Worm (Caenorhabditis elegans): ENCODE measurements around the gene Y97E10AR.3.

Y97E10AR.3 gene

DNA sequence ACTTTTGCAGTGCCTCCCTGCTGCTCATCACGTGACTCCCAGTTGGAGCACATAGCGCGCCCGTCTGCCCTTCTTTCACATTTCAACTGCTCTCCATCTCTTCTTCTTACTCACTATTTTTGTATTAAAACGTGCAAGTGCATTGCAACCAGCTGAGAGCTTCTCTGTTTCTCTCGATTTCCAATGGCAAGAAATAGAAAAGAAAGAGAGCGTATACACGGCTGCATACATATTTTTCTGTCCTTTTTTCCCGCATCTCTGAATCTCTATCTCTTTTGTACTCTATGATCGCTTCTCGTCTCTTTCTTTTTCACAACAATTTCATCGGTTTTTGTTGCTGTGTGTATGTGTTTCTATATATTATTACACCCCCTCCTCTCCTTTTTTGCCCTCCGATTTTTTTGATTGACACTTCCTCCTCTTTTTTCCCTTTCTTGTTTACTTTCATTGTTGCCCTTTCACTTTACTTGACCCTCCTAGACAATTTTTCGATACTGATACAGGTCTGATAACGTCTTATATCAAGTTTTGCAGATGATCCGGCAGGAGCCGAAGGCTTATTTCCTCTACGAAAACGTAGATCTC lies 6.3 kb downstream of the Y97E10AR.3 start, which contains the start of gene Y97E10AR.1:
Gene Y97E10AR.1, plus strand, starts transcription at position 535 of the 585 bp plus-strand sequence.
- TF ChIP-seq unc-62 (GFP tag; optimal IDR thresholded peaks at IDR 0.05) = no peak

ce11 chrV:7995878-7996277 lies 11.4 kb downstream of the Y97E10AR.3 start, which contains the start of gene Y97E10AR.2:
Gene Y97E10AR.2 (plus strand): TSS chrV:7996178.
- TF ChIP-seq unc-62 (GFP tag; optimal IDR thresholded peaks at IDR 0.05) = no peak

DNA sequence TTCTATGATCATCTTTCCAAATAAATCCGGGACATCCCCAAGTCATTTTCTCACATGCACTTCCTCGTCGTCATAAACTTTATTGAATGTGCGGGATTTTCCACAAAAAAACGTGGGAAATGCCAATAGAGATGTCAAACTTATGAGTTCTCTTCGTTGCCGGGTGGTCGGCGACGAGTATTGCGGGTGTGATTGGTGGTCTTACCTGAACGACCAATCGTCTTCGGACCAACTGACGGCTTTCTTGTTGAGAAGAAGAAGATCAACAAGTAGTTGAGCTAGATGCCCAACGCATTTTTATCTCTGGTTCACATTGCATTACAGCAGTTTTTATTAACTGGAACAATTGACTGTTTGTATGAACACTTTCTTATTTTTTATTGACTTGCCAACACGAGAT lies 12.1 kb downstream of the Y97E10AR.3 start:
- TF ChIP-seq unc-62 (GFP tag; optimal IDR thresholded peaks at IDR 0.05) = no peak

ce11 chrV:7994570-7994969 lies 12.7 kb downstream of the Y97E10AR.3 start, which contains the start of gene ceh-76:
Gene ceh-76 (minus strand): TSS chrV:7994670.
- TF ChIP-seq unc-62 (GFP tag; optimal IDR thresholded peaks at IDR 0.05) = no peak

DNA sequence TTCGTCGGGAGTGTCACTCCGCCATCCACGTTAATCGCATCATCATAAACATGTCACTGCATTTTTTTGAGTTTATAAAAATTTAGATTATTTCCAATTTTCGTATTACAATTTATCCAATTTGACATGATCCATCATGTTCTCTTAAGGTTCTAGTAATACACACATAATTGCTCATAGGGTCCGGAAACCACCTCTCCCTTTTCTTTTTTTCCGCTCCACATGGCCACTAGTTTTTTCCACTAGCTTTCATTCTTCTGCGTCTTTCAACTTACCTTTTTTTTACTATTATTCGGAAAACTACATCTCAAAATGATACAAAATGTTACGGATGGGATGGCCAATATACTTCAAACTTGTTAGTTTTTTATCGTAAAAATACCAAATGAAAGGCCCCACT lies 21.4 kb downstream of the Y97E10AR.3 start, which contains the start of gene Y97E10AL.1:
Gene Y97E10AL.1, plus strand, starts transcription at position 301 of the 400 bp plus-strand sequence.
- no peak for TF ChIP-seq unc-62 (GFP tag; optimal IDR thresholded peaks at IDR 0.05)

DNA sequence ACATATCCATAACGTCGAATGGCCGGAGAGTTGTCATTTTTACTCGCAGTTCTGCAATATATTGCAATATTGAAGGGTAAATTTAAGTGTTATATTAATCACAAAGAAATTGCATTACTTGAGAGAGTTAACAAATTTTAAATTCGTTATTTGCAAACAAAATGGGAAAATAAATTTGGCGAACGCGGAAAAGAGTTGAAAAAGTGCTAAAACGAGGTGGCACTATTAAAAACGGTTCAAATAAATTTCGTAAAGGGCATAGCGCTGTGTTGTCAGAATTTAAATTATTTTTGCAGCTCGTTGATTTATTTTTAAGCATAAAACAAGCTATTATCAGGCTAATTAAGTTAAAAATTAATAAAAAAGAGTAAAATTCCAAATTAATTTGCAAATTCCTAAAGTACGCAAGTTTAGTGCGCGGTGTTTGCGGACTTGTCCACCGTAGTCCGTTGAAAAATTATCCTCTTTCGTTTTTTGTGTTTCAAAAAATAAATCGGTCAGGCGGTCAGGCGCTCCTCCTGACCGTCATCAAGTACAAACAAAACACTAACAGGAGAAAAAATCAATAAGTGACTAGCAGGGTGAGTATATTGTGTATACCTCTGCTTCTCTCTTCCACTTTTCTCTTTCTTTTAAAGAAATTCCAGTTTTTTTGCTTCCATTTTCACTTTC lies 23.8 kb downstream of the Y97E10AR.3 start, which contains the start of the genes natb-1 and abhd-12:
Gene natb-1, minus strand, starts transcription at position 51 of the 672 bp plus-strand sequence.
Gene abhd-12, plus strand, starts transcription at position 499 of the 672 bp plus-strand sequence.
- TF ChIP-seq unc-62 (GFP tag; optimal IDR thresholded peaks at IDR 0.05) = no peak

ce11 chrV:7980993-7981595 lies 26.2 kb downstream of the Y97E10AR.3 start, which contains the start of gene F26D11.1:
Gene F26D11.1 (plus strand): TSS chrV:7981545.
- TF ChIP-seq unc-62 (GFP tag; optimal IDR thresholded peaks at IDR 0.05) = no peak

DNA sequence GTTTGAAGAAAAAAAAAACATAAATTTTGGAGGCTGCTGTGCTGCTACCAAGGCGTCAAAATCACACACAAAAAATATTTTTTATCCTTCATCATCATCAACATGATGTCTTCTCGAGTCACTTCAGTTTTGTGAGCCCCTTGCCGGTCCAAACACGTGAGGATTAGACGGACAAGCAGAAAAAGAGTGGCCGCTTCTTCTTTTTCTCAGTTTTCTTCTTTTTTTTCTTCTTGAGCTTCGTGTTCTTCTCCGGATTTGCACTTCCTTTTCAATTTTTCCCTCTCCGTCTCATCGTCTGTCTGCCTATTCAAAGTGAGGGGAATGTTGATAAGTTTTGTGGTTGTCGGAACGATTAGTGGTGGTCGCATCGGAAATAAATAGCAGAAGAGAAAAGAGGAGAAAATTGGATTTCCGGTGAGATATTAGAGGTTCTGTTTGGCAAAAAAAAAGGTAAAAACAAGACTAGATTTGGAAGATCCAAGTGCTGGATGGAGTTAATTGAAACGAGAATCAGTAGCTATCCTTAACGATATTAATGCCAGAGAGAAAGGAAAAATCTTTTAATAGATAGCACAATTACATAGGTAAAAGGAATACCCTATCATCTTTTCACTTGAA lies 26.8 kb downstream of the Y97E10AR.3 start:
- TF ChIP-seq unc-62 (GFP tag; optimal IDR thresholded peaks at IDR 0.05) = no peak

- no peak for TF ChIP-seq unc-62 (GFP tag; optimal IDR thresholded peaks at IDR 0.05)
Observed at ce11 chrV:7978798-7979197, 28.5 kb downstream of the Y97E10AR.3 start.

ce11 chrV:7977701-7978461 lies 29.4 kb downstream of the Y97E10AR.3 start, which contains the start of gene let-413:
Gene let-413 (minus strand): TSS chrV:7977776.
- no peak for TF ChIP-seq unc-62 (GFP tag; optimal IDR thresholded peaks at IDR 0.05)

ce11 chrV:7971376-7971775 lies 35.9 kb downstream of the Y97E10AR.3 start:
- no peak for TF ChIP-seq unc-62 (GFP tag; optimal IDR thresholded peaks at IDR 0.05)

DNA sequence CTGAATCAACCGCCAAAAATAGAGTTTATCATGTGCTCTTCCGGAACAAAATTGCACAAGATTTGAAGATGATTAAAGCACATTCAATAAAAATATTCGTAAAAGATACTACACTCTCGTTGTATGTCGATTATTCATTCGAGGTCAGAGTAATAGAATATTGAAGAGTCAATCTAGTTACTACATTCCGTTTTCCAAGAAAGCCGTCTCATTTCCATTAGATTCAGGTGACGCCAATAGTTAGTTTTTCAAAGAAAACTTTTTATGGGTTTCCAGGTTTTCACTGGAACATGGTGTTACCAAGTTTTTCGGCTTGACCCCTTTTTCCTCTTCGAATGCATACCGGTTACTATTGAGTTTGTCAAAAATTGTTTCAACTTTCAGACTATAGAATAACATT lies 36.8 kb downstream of the Y97E10AR.3 start:
- TF ChIP-seq unc-62 (GFP tag; optimal IDR thresholded peaks at IDR 0.05) = no peak

DNA sequence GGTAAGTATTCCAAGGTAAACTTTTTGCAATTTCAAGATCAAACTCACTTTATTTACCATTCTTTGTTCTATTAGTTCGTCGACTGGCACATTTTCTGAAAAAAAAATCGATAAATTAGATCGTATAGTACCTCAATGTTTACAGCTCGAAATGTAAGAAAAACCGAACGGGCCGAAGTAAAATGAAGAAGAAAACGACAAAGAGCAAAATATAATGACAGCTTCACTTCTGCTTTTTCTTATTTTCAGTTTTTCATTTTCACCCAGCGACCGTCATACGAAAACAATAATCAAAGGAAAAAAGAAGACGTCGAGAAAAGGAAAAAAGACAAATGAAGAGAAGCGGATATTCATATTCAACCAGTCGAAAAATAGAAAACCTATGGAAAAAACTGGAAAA lies 38.2 kb downstream of the Y97E10AR.3 start, which contains the start of gene che-7:
Gene che-7, minus strand, starts transcription at position 101 of the 400 bp plus-strand sequence.
- no peak for TF ChIP-seq unc-62 (GFP tag; optimal IDR thresholded peaks at IDR 0.05)

DNA sequence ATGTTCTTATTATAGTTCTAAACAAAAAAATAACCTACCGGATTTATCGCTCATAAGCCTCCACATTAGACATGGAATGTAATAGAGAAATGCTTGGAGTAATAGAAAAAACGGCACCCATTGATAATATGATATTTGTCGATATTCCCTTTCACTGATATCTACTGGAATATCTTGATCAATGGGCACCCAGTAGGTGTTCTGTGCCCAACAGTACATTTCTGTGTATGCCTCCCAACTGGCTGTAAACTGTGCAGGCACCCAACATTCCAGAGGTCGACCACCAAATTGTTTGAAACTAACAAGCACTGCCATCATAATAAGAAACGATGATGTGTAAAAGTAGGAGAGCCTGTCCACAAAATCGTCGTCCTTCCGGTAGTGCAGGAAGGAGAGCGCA lies 42.9 kb downstream of the Y97E10AR.3 start:
- no peak for TF ChIP-seq unc-62 (GFP tag; optimal IDR thresholded peaks at IDR 0.05)

DNA sequence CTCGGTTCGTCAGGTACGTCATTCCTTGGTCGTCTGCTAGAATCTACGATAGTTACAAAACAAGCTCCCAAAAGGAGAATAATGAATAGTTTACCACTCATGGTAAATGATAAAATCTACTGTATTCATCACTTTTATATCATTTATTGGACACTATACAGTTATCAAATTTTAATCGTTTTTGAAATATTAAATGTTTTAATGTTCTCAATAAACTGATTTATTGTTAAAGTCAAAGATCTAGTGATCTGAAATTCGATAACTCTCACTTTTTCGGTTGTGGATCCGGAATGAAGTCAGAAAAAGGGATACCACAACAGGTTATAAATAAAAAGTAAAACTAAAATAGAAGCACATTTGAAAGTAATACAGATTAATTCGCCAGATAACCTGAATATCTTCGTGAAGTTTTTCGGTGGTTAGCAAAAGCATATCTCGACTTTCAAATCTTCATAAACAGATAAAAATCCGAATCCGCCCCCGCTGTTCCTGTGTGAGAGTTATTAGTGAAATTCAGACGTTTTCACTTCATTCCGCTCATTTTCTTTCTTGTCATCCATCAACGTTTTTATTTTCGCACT lies 48.5 kb downstream of the Y97E10AR.3 start, which contains the start of the genes clec-217 and F26D11.2:
Gene clec-217, minus strand, starts transcription at position 101 of the 581 bp plus-strand sequence.
Gene F26D11.2, plus strand, starts transcription at position 531 of the 581 bp plus-strand sequence.
- TF ChIP-seq unc-62 (GFP tag; optimal IDR thresholded peaks at IDR 0.05) = no peak
